Fruit fly (Drosophila melanogaster) Kc167 (cell line): Measurements from ENCODE around the gene CG42798.

Source experiments
- Myc ChIP-seq: fragments of >200 bp; optimal IDR thresholded peaks from 2 replicates; lab custom pipeline; 2017; ENCODE audit warnings: missing external identifiers
- insv ChIP-seq: fragments of >200 bp; optimal IDR thresholded peaks from 3 replicates; lab custom pipeline; 2018; ENCODE audit warnings: missing external identifiers

dm6 chr3R:17379742-17380141 is 26.7 kb upstream of the CG42798 start, which contains the start of gene lute:
- TF ChIP-seq insv: no peak
- no peak for TF ChIP-seq Myc (lab: Kevin White, UChicago)
